Fruit fly (Drosophila melanogaster) whole organism, adult: ENCODE results near the gene CG5646.

ENCODE experiments used
- CG11617 ChIP-seq: fragments of 200-800 bp; sonication (Bioruptor generic); optimal IDR thresholded peaks from 2 replicates; lab custom pipeline; 2017; ENCODE audit warnings: mild to moderate bottlenecking, missing biosample characterization, missing genetic modification reagents, missing genetic modification characterization
- CG12768 ChIP-seq: fragments of 200-800 bp; sonication (Bioruptor generic); optimal IDR thresholded peaks from 2 replicates; lab custom pipeline; 2017; ENCODE audit warnings: missing biosample characterization, missing genetic modification characterization, mild to moderate bottlenecking, moderate library complexity, missing genetic modification reagents
- CG14711 ChIP-seq: fragments of 200-800 bp; sonication (Bioruptor generic); optimal IDR thresholded peaks from 2 replicates; lab custom pipeline; 2018; ENCODE audit warnings: missing biosample characterization, mild to moderate bottlenecking, missing genetic modification characterization, moderate library complexity
- CG1620 ChIP-seq: fragments of 200-800 bp; sonication (Bioruptor generic); optimal IDR thresholded peaks from 2 replicates; lab custom pipeline; 2016; ENCODE audit warnings: missing biosample characterization, missing genetic modification characterization
- CG33017 ChIP-seq: fragments of 200-800 bp; sonication (Bioruptor generic); optimal IDR thresholded peaks from 2 replicates; lab custom pipeline; 2018; ENCODE audit warnings: missing biosample characterization, mild to moderate bottlenecking, missing genetic modification characterization, moderate library complexity
- CG5204 ChIP-seq: fragments of 200-800 bp; sonication (Bioruptor generic); optimal IDR thresholded peaks from 2 replicates; lab custom pipeline; 2016; ENCODE audit warnings: missing biosample characterization, missing genetic modification characterization
- CG7045 ChIP-seq: fragments of 200-800 bp; sonication (Bioruptor generic); optimal IDR thresholded peaks from 2 replicates; lab custom pipeline; 2017; ENCODE audit warnings: missing biosample characterization, mild to moderate bottlenecking, missing genetic modification characterization
- CG7101 ChIP-seq: fragments of 200-800 bp; sonication (Bioruptor generic); optimal IDR thresholded peaks from 2 replicates; lab custom pipeline; 2018; ENCODE audit warnings: missing biosample characterization, mild to moderate bottlenecking, missing genetic modification characterization, moderate library complexity
- Clk ChIP-seq: fragments of 200-800 bp; sonication (Bioruptor generic); optimal IDR thresholded peaks from 2 replicates; lab custom pipeline; 2017; ENCODE audit warnings: missing biosample characterization, missing genetic modification characterization
- Crg-1 ChIP-seq: fragments of 200-800 bp; sonication (Bioruptor generic); optimal IDR thresholded peaks from 2 replicates; lab custom pipeline; 2016; ENCODE audit warnings: missing biosample characterization, missing genetic modification characterization
- Hr96 ChIP-seq: fragments of 200-800 bp; sonication (Bioruptor generic); optimal IDR thresholded peaks from 2 replicates; lab custom pipeline; 2016; ENCODE audit warnings: missing biosample characterization, missing genetic modification characterization
- Mnt ChIP-seq: fragments of 200-800 bp; sonication (Bioruptor generic); optimal IDR thresholded peaks from 2 replicates; lab custom pipeline; 2016; ENCODE audit warnings: missing biosample characterization, mild to moderate bottlenecking, missing genetic modification characterization
- bab1 ChIP-seq: fragments of 200-800 bp; sonication (Bioruptor generic); optimal IDR thresholded peaks from 3 replicates; lab custom pipeline; 2019; ENCODE audit warnings: missing biosample characterization, mild to moderate bottlenecking, missing genetic modification characterization, moderate library complexity
- cic ChIP-seq: fragments of 200-800 bp; sonication (Bioruptor generic); optimal IDR thresholded peaks from 2 replicates; lab custom pipeline; 2017; ENCODE audit warnings: missing biosample characterization, mild to moderate bottlenecking, missing genetic modification characterization, moderate library complexity
- cnc ChIP-seq, 2 experiments: fragments of >200 bp; optimal IDR thresholded peaks; 2 replicates each; lab custom pipeline; 2017
- kay ChIP-seq: fragments of 200-800 bp; sonication (Bioruptor generic); peaks from one replicate; lab custom pipeline; 2016; ENCODE audit warnings: missing biosample characterization, missing genetic modification characterization, borderline replicate concordance
- ovo ChIP-seq: fragments of 200-800 bp; sonication (Bioruptor generic); optimal IDR thresholded peaks from 2 replicates; lab custom pipeline; 2016; ENCODE audit warnings: missing biosample characterization, missing genetic modification characterization
- pad ChIP-seq: fragments of 200-800 bp; sonication (Bioruptor generic); optimal IDR thresholded peaks from 3 replicates; lab custom pipeline; 2017; ENCODE audit warnings: missing biosample characterization, missing genetic modification characterization, mild to moderate bottlenecking, moderate library complexity, missing genetic modification reagents
- tj ChIP-seq: fragments of 200-800 bp; sonication (Bioruptor generic); optimal IDR thresholded peaks from 3 replicates; lab custom pipeline; 2017; ENCODE audit warnings: missing biosample characterization, mild to moderate bottlenecking, missing genetic modification characterization, moderate library complexity
- toe ChIP-seq: fragments of 200-800 bp; sonication (Bioruptor generic); optimal IDR thresholded peaks from 2 replicates; lab custom pipeline; 2016; ENCODE audit warnings: missing biosample characterization, missing genetic modification characterization

Gene CG5646

DNA sequence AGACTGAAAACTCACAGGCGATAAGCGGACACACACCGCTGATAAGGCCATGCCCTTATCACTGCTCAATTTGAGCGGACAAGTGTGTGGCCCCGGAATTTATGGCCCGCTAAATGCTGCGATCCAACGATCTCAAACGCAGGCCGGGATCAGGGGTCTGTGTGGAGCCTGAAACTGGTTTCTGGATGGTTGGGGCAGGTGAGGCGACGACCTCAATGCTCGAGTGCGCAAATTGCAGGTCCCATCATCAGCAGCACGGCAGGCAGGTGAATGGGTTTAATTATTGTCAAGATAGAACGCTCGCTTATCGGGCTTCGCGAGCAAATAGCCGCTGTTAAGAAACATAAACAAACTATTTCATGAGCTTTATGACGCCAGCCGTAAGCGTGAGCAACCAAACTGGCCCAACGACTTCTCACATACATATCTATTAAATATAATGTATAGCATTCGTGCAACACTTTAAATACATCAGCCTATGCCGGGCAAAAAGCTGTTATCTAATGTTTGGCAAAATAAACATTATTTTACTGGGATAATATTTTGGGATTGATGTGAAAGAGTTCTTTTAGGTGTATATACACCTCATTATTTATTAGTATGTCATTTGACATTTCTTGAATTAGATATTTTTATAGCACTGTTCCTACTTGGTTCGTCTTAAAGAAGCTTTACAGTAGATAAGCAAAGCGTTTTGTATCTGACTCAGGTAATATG, 44.6 kb upstream of the CG5646 start:
- TF ChIP-seq Crg-1 (GFP tag; lab: Kevin White, UChicago) (no peak), cic (GFP tag; lab: Kevin White, UChicago) (peak; percentile 60), CG33017 (tag; lab: Kevin White, UChicago) (no peak), bab1 (GFP tag; lab: Kevin White, UChicago) (no peak), CG11617 (peak; percentile 18), CG12768 (GFP tag; lab: Kevin White, UChicago) (peak; percentile 41), CG7045 (no peak), kay (GFP tag; lab: Kevin White, UChicago) (peak; percentile 97), CG7101 (tag; lab: Kevin White, UChicago) (peak; percentile 42), CG5204 (no peak), CG14711 (tag; lab: Kevin White, UChicago) (no peak), tj (GFP tag; lab: Kevin White, UChicago) (no peak), Hr96 (GFP tag; lab: Kevin White, UChicago) (no peak), ovo (GFP tag; lab: Kevin White, UChicago) (no peak), CG1620 (no peak), Clk (GFP tag; lab: Kevin White, UChicago) (no peak), Mnt (peak; percentile 9), pad (GFP tag; lab: Kevin White, UChicago) (no peak), toe (no peak), cnc (optimal IDR thresholded peaks at IDR 0.05; lab: Kevin White, UChicago) (no peak)

dm6 chr3R:27604636-27605443, 43.7 kb upstream of the CG5646 start:
- TF ChIP-seq ovo (GFP tag; lab: Kevin White, UChicago) = no peak
- no peak for TF ChIP-seq bab1 (GFP tag; lab: Kevin White, UChicago)
- TF ChIP-seq CG33017 (tag; lab: Kevin White, UChicago) = peak; percentile 62
- no peak for TF ChIP-seq cnc (optimal IDR thresholded peaks at IDR 0.05; lab: Kevin White, UChicago)
- peak; percentile 59 for TF ChIP-seq CG7101 (tag; lab: Kevin White, UChicago)
- TF ChIP-seq tj (GFP tag; lab: Kevin White, UChicago) = peak; percentile 34
- no peak for TF ChIP-seq Crg-1 (GFP tag; lab: Kevin White, UChicago)
- peak; percentile 57 for TF ChIP-seq Hr96 (GFP tag; lab: Kevin White, UChicago)
- peak; percentile 41 for TF ChIP-seq cic (GFP tag; lab: Kevin White, UChicago)
- TF ChIP-seq CG7045 = peak; percentile 81
- TF ChIP-seq pad (GFP tag; lab: Kevin White, UChicago) = peak; percentile 24
- TF ChIP-seq CG14711 (tag; lab: Kevin White, UChicago) = peak; percentile 40
- TF ChIP-seq CG5204 = peak; percentile 66
- peak; percentile 93 for TF ChIP-seq kay (GFP tag; lab: Kevin White, UChicago)
- TF ChIP-seq CG11617 = peak; percentile 76
- TF ChIP-seq toe = peak; percentile 75
- TF ChIP-seq CG12768 (GFP tag; lab: Kevin White, UChicago) = peak; percentile 76
- peak; percentile 37 for TF ChIP-seq Mnt
- TF ChIP-seq Clk (GFP tag; lab: Kevin White, UChicago) = peak; percentile 47
- TF ChIP-seq CG1620 = no peak

DNA sequence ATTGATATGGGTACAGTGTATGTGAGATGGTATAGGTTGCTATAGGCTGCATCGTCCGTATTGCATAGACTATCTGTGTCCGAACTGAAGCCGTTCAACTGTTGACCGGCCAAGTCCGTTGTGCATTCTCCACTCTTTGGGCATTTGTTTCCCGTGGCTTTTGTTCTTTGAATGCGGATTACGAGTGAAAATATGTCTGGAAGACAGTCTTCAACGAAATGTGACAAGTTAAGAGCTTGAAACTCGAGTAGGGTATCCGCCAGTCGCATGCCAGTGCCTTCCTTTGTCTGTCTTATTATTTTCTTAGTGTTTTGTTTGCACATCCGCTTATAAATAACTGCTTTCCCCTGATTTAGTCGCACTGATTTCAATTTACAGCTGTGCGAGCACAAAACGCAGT, 42.6 kb upstream of the CG5646 start:
- TF ChIP-seq toe = no peak
- TF ChIP-seq CG12768 (GFP tag; lab: Kevin White, UChicago) = peak; percentile 18
- TF ChIP-seq Crg-1 (GFP tag; lab: Kevin White, UChicago) = no peak
- TF ChIP-seq pad (GFP tag; lab: Kevin White, UChicago) = peak; percentile 65
- TF ChIP-seq Hr96 (GFP tag; lab: Kevin White, UChicago) = no peak
- TF ChIP-seq bab1 (GFP tag; lab: Kevin White, UChicago) = no peak
- TF ChIP-seq Mnt = no peak
- TF ChIP-seq kay (GFP tag; lab: Kevin White, UChicago) = no peak
- no peak for TF ChIP-seq tj (GFP tag; lab: Kevin White, UChicago)
- no peak for TF ChIP-seq CG33017 (tag; lab: Kevin White, UChicago)
- no peak for TF ChIP-seq CG11617
- TF ChIP-seq cic (GFP tag; lab: Kevin White, UChicago) = no peak
- no peak for TF ChIP-seq CG5204
- TF ChIP-seq CG7045 = no peak

- TF ChIP-seq CG11617 (no peak), tj (GFP tag; lab: Kevin White, UChicago) (no peak), Clk (GFP tag; lab: Kevin White, UChicago) (no peak), Hr96 (GFP tag; lab: Kevin White, UChicago) (no peak), CG12768 (GFP tag; lab: Kevin White, UChicago) (no peak), CG1620 (no peak), toe (no peak), CG5204 (no peak), pad (GFP tag; lab: Kevin White, UChicago) (no peak), ovo (GFP tag; lab: Kevin White, UChicago) (no peak), cnc (optimal IDR thresholded peaks at IDR 0.05; lab: Kevin White, UChicago) (no peak), kay (GFP tag; lab: Kevin White, UChicago) (no peak), cic (GFP tag; lab: Kevin White, UChicago) (no peak), Crg-1 (GFP tag; lab: Kevin White, UChicago) (no peak), bab1 (GFP tag; lab: Kevin White, UChicago) (no peak), Mnt (no peak)
Measured at dm6 chr3R:27597258-27597657, 36.1 kb upstream of the CG5646 start.

dm6 chr3R:27595979-27596378, 34.9 kb upstream of the CG5646 start, which contains the start of gene CG5639:
TSS of gene CG5639 (minus strand) at chr3R:27596130.
- TF ChIP-seq Crg-1 (GFP tag; lab: Kevin White, UChicago) = no peak
- no peak for TF ChIP-seq Mnt
- TF ChIP-seq tj (GFP tag; lab: Kevin White, UChicago) = no peak
- no peak for TF ChIP-seq pad (GFP tag; lab: Kevin White, UChicago)
- no peak for TF ChIP-seq toe
- TF ChIP-seq ovo (GFP tag; lab: Kevin White, UChicago) = no peak
- no peak for TF ChIP-seq Hr96 (GFP tag; lab: Kevin White, UChicago)
- TF ChIP-seq CG5204 = no peak
